Worm (Caenorhabditis elegans) whole organism, L1 larva: ENCODE results near the gene F14B8.5.

ENCODE experiments used
- ama-1 ChIP-seq: fragments of 150-350 bp; optimal IDR thresholded peaks from 2 replicates; lab custom pipeline; 2014
- jun-1 ChIP-seq: fragments of 150-350 bp; optimal IDR thresholded peaks from 2 replicates; lab custom pipeline; 2014; ENCODE audit warnings: missing biosample characterization, missing genetic modification reagents, missing genetic modification characterization
- lin-39 ChIP-seq: fragments of 150-350 bp; optimal IDR thresholded peaks from 2 replicates; lab custom pipeline; 2014; ENCODE audit warnings: missing biosample characterization, missing genetic modification reagents, missing genetic modification characterization
- nhr-11 ChIP-seq: fragments of 150-350 bp; optimal IDR thresholded peaks from 2 replicates; lab custom pipeline; 2014; ENCODE audit warnings: missing biosample characterization, missing genetic modification characterization
- nhr-12 ChIP-seq: sonication (generic microtip); optimal IDR thresholded peaks from 2 replicates; lab custom pipeline; 2017; ENCODE audit warnings: missing biosample characterization, missing genetic modification characterization
- nhr-237 ChIP-seq: fragments of 150-350 bp; optimal IDR thresholded peaks from 2 replicates; lab custom pipeline; 2014; ENCODE audit warnings: missing biosample characterization, missing genetic modification characterization
- pqm-1 ChIP-seq: sonication (generic microtip); optimal IDR thresholded peaks from 3 replicates; lab custom pipeline; 2017; ENCODE audit warnings: missing biosample characterization, missing genetic modification characterization
- skn-1 ChIP-seq: fragments of 150-350 bp; optimal IDR thresholded peaks from 2 replicates; lab custom pipeline; 2014; ENCODE audit warnings: missing biosample characterization, missing genetic modification characterization
- unc-62 ChIP-seq: fragments of 150-350 bp; optimal IDR thresholded peaks from 2 replicates; lab custom pipeline; 2014; ENCODE audit warnings: missing biosample characterization, missing genetic modification reagents, missing genetic modification characterization

DNA sequence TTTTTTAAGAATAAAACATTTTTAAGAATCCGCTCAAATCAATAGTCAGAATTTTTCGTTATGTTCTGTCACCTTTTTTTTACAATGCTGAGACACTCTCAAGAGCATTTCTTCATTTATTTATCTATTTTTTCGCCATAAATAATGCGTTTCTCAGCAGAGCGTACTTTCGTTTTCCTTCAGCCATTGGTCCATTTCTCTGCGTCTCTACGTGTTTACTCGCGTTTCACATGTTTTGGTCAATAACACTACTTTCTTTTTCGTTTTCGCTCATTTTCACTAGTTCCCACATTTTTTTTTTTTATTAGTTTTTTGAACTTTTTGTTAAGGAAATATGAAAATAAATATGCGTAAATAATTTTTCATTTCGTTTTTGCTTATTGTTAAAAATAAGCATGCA, 5.9 kb upstream of the F14B8.5 start:
- TF ChIP-seq skn-1 (tag; lab: Kevin White, UChicago), result peak; percentile 49
- no peak for TF ChIP-seq nhr-11 (tag; lab: Kevin White, UChicago)
- no peak for TF ChIP-seq jun-1 (tag; lab: Kevin White, UChicago)
- no peak for TF ChIP-seq nhr-12 (tag; lab: Kevin White, UChicago)
- no peak for TF ChIP-seq nhr-237 (tag; lab: Kevin White, UChicago)
- no peak for TF ChIP-seq pqm-1 (tag; lab: Kevin White, UChicago)
- no peak for TF ChIP-seq ama-1 (lab: Kevin White, UChicago)
- TF ChIP-seq lin-39 (tag; lab: Kevin White, UChicago), result no peak
- no peak for TF ChIP-seq unc-62 (GFP tag; lab: Kevin White, UChicago)
